Worm (Caenorhabditis elegans): Measurements from ENCODE around the gene ora-1.

Gene ora-1

ce11 chrIV:8008137-8008536 lies 30.4 kb downstream of the ora-1 start:
- no peak for TF ChIP-seq K12H6.12 (tag; optimal IDR thresholded peaks at IDR 0.05)
- no peak for TF ChIP-seq attf-5 (GFP tag; optimal IDR thresholded peaks at IDR 0.05)
- no peak for TF ChIP-seq lin-54 (GFP tag; optimal IDR thresholded peaks at IDR 0.05)
- TF ChIP-seq F52B5.7 (tag; optimal IDR thresholded peaks at IDR 0.05), result no peak
- TF ChIP-seq ceh-79 (tag; optimal IDR thresholded peaks at IDR 0.05), result no peak
- no peak for TF ChIP-seq mcd-1 (GFP tag; IDR thresholded peaks at IDR 0.05)

ce11 chrIV:8009374-8009773 lies 31.7 kb downstream of the ora-1 start:
- no peak for TF ChIP-seq snpc-1.1 (tag; optimal IDR thresholded peaks at IDR 0.05; ENCODE audit: insufficient read depth)
- TF ChIP-seq unc-130 (GFP tag; optimal IDR thresholded peaks at IDR 0.05), result no peak
- TF ChIP-seq B0336.3 (GFP tag; IDR thresholded peaks at IDR 0.05), result no peak
- TF ChIP-seq F33H1.4 (GFP tag; IDR thresholded peaks at IDR 0.05), result no peak
- TF ChIP-seq Y53F4B.3 (GFP tag; IDR thresholded peaks at IDR 0.05), result no peak
- TF ChIP-seq dpff-1 (tag; optimal IDR thresholded peaks at IDR 0.05), result no peak
- no peak for TF ChIP-seq mes-4 (tag; optimal IDR thresholded peaks at IDR 0.05)
- TF ChIP-seq akir-1 (GFP tag; optimal IDR thresholded peaks at IDR 0.05), result no peak
- no peak for TF ChIP-seq F10E7.11 (tag; optimal IDR thresholded peaks at IDR 0.05)
- no peak for TF ChIP-seq K11D2.4 (GFP tag; IDR thresholded peaks at IDR 0.05)
- TF ChIP-seq F55B11.4 (tag; optimal IDR thresholded peaks at IDR 0.05; ENCODE audit: borderline replicate concordance, insufficient read depth), result no peak
- TF ChIP-seq F22D6.2 (tag; optimal IDR thresholded peaks at IDR 0.05), result no peak
- TF ChIP-seq zim-3 (tag; optimal IDR thresholded peaks at IDR 0.05), result no peak

- no peak for TF ChIP-seq Y95B8A.8 (GFP tag; IDR thresholded peaks at IDR 0.05)
- no peak for TF ChIP-seq ceh-79 (tag; optimal IDR thresholded peaks at IDR 0.05)
- TF ChIP-seq ztf-28 (GFP tag; IDR thresholded peaks at IDR 0.05), result no peak
- TF ChIP-seq C17E4.6 (GFP tag; IDR thresholded peaks at IDR 0.05), result no peak
- TF ChIP-seq zfh-2 (GFP tag; conservative IDR thresholded peaks at IDR 0.05), result no peak
- TF ChIP-seq ztf-22 (GFP tag; optimal IDR thresholded peaks at IDR 0.05), result no peak
- no peak for TF ChIP-seq F10E7.11 (tag; optimal IDR thresholded peaks at IDR 0.05)
- TF ChIP-seq akir-1 (GFP tag; optimal IDR thresholded peaks at IDR 0.05), result no peak
- TF ChIP-seq madf-3 (GFP tag; IDR thresholded peaks at IDR 0.05), result 0 out of 2 replicates have a peak, but pooled peaks have one; percentile 63
- no peak for TF ChIP-seq sptf-2 (GFP tag; optimal IDR thresholded peaks at IDR 0.05)
- TF ChIP-seq T07F8.4 (tag; optimal IDR thresholded peaks at IDR 0.05), result no peak
- no peak for TF ChIP-seq B0019.2 (GFP tag; conservative IDR thresholded peaks at IDR 0.05)
- TF ChIP-seq snpc-4 (GFP tag; optimal IDR thresholded peaks at IDR 0.05), result no peak
- TF ChIP-seq snpc-4 (tag; optimal IDR thresholded peaks at IDR 0.05), result peak in 2 of 4 experiments; percentile 12 to 45
- TF ChIP-seq C06A6.2 (GFP tag; conservative IDR thresholded peaks at IDR 0.05), result no peak
- no peak for TF ChIP-seq him-1 (tag; optimal IDR thresholded peaks at IDR 0.05)
- TF ChIP-seq pbrm-1 (GFP tag; IDR thresholded peaks at IDR 0.05), result peak; percentile 46; the same call in 1 of the 2 replicates
- no peak for TF ChIP-seq ccch-3 (GFP tag; optimal IDR thresholded peaks at IDR 0.05)
- TF ChIP-seq lag-1 (GFP tag; IDR thresholded peaks at IDR 0.05), result no peak
- peak; percentile 96 for TF ChIP-seq madf-6 (GFP tag; IDR thresholded peaks at IDR 0.05)
- no peak for TF ChIP-seq ztf-3 (GFP tag; optimal IDR thresholded peaks at IDR 0.05)
- no peak for TF ChIP-seq hmg-1.2 (GFP tag; IDR thresholded peaks at IDR 0.05)
- no peak for TF ChIP-seq dox-1 (GFP tag; IDR thresholded peaks at IDR 0.05)
- TF ChIP-seq ceh-100 (GFP tag; IDR thresholded peaks at IDR 0.05), result peak; percentile 38; the same call in 1 of the 2 replicates
- no peak for TF ChIP-seq tbx-9 (tag; optimal IDR thresholded peaks at IDR 0.05; ENCODE audit: borderline replicate concordance)
- TF ChIP-seq F22D6.2 (tag; optimal IDR thresholded peaks at IDR 0.05), result no peak
- no peak for TF ChIP-seq Y67H2A.10 (GFP tag; conservative IDR thresholded peaks at IDR 0.05)
- no peak for TF ChIP-seq somi-1 (GFP tag; optimal IDR thresholded peaks at IDR 0.05)
- no peak for TF ChIP-seq K12H6.12 (tag; optimal IDR thresholded peaks at IDR 0.05)
- TF ChIP-seq ceh-27 (GFP tag; optimal IDR thresholded peaks at IDR 0.05), result no peak
- no peak for TF ChIP-seq F52B5.7 (tag; optimal IDR thresholded peaks at IDR 0.05)
- TF ChIP-seq F57A8.1 (GFP tag; optimal IDR thresholded peaks at IDR 0.05), result no peak
- TF ChIP-seq mxl-1 (tag; optimal IDR thresholded peaks at IDR 0.05), result no peak
- peak; percentile 93 for TF ChIP-seq F33H1.4 (GFP tag; IDR thresholded peaks at IDR 0.05)
These were observed 32.8 kb downstream of the ora-1 start for ce11 chrIV:8010521-8010920.
